Worm (Caenorhabditis elegans) whole organism, L1 larva: Measurements from ENCODE around the gene cutl-5.

Source experiments
- C16A3.4 ChIP-seq: fragments of 150-350 bp; optimal IDR thresholded peaks from 2 replicates; lab custom pipeline; 2014; ENCODE audit warnings: missing biosample characterization, missing genetic modification characterization
- C34B4.2 ChIP-seq: sonication (generic microtip); optimal IDR thresholded peaks from 2 replicates; lab custom pipeline; 2017; ENCODE audit warnings: mild to moderate bottlenecking, missing genetic modification characterization, missing compliant biosample characterization
- F16B12.6 ChIP-seq: fragments of 150-350 bp; optimal IDR thresholded peaks from 2 replicates; lab custom pipeline; 2014; ENCODE audit warnings: missing biosample characterization, missing genetic modification characterization
- alr-1 ChIP-seq: fragments of 200-800 bp; sonication (Bioruptor generic); optimal IDR thresholded peaks from 2 replicates; lab custom pipeline; 2018; ENCODE audit warnings: borderline replicate concordance, mild to moderate bottlenecking, missing genetic modification characterization, missing compliant biosample characterization
- ama-1 ChIP-seq: fragments of 150-350 bp; optimal IDR thresholded peaks from 2 replicates; lab custom pipeline; 2014
- blmp-1 ChIP-seq: fragments of 150-350 bp; optimal IDR thresholded peaks from 2 replicates; lab custom pipeline; 2014; ENCODE audit warnings: missing biosample characterization, missing genetic modification characterization
- ceh-63 ChIP-seq: fragments of 200-800 bp; sonication (Bioruptor generic); optimal IDR thresholded peaks from 2 replicates; lab custom pipeline; 2018; ENCODE audit warnings: mild to moderate bottlenecking, missing genetic modification characterization, missing compliant biosample characterization
- ceh-82 ChIP-seq, 3 experiments: fragments of 150-350 bp in 1 of 3; sonication (generic microtip) in 2 of 3; optimal IDR thresholded peaks; 2 replicates each; lab custom pipeline; 2014 to 2017; ENCODE audit warnings: missing biosample characterization in 3 of 3, missing genetic modification characterization in 3 of 3
- ces-1 ChIP-seq: fragments of 150-350 bp; optimal IDR thresholded peaks from 2 replicates; lab custom pipeline; 2014; ENCODE audit warnings: missing biosample characterization, missing genetic modification reagents, missing genetic modification characterization
- dsc-1 ChIP-seq: sonication (generic microtip); optimal IDR thresholded peaks from 2 replicates; lab custom pipeline; 2016; ENCODE audit warnings: mild to moderate bottlenecking, missing genetic modification characterization, missing compliant biosample characterization
- efl-1 ChIP-seq, 4 experiments: fragments of 150-350 bp; optimal IDR thresholded peaks in 3 of 4; peaks in 1 of 4; 1 replicate in 1 of 4; 2 replicates in 3 of 4; lab custom pipeline; 2014; ENCODE audit warnings: missing biosample characterization in 2 of 4, missing genetic modification characterization in 2 of 4, missing genetic modification reagents in 2 of 4
- efl-3 ChIP-seq: fragments of 200-800 bp; sonication (Bioruptor generic); optimal IDR thresholded peaks from 2 replicates; lab custom pipeline; 2018; ENCODE audit warnings: mild to moderate bottlenecking, missing genetic modification characterization, missing compliant biosample characterization
- elt-2 ChIP-seq: sonication (generic microtip); optimal IDR thresholded peaks from 2 replicates; lab custom pipeline; 2016; ENCODE audit warnings: missing genetic modification characterization, mild to moderate bottlenecking, inconsistent platforms, missing compliant biosample characterization, missing genetic modification reagents
- elt-3 ChIP-seq, 6 experiments: fragments of 150-350 bp in 1 of 6; sonication (generic microtip); optimal IDR thresholded peaks; 2 replicates each; lab custom pipeline; 2017 to 2018; ENCODE audit warnings: missing biosample characterization in 6 of 6, missing genetic modification characterization in 6 of 6, inconsistent platforms in 1 of 6
- fkh-10 ChIP-seq: sonication (generic microtip); optimal IDR thresholded peaks from 2 replicates; lab custom pipeline; 2017; ENCODE audit warnings: missing biosample characterization, missing genetic modification reagents, missing genetic modification characterization
- fkh-8 ChIP-seq: sonication (generic microtip); optimal IDR thresholded peaks from 2 replicates; lab custom pipeline; 2016; ENCODE audit warnings: mild to moderate bottlenecking, missing genetic modification characterization, missing compliant biosample characterization
- fos-1 ChIP-seq: fragments of 150-350 bp; optimal IDR thresholded peaks from 2 replicates; lab custom pipeline; 2014; ENCODE audit warnings: missing biosample characterization, missing genetic modification characterization
- hlh-17 ChIP-seq: fragments of 200-800 bp; sonication (Bioruptor generic); optimal IDR thresholded peaks from 2 replicates; lab custom pipeline; 2018; ENCODE audit warnings: missing genetic modification characterization, mild to moderate bottlenecking, missing compliant biosample characterization, moderate library complexity, borderline replicate concordance
- hpl-2 ChIP-seq: fragments of 150-350 bp; optimal IDR thresholded peaks from 2 replicates; lab custom pipeline; 2014; ENCODE audit warnings: missing biosample characterization, missing genetic modification reagents, missing genetic modification characterization
- isw-1 ChIP-seq: fragments of 200-800 bp; sonication (Bioruptor generic); IDR thresholded peaks from 2 replicates; pipeline ENCODE4 v1.3.6; 2022; ENCODE audit warnings: missing genetic modification characterization, missing compliant biosample characterization
- jun-1 ChIP-seq: fragments of 150-350 bp; optimal IDR thresholded peaks from 2 replicates; lab custom pipeline; 2014; ENCODE audit warnings: missing biosample characterization, missing genetic modification reagents, missing genetic modification characterization
- lin-13 ChIP-seq: fragments of 150-350 bp; optimal IDR thresholded peaks from 2 replicates; lab custom pipeline; 2014; ENCODE audit warnings: missing biosample characterization, missing genetic modification reagents, missing genetic modification characterization
- lin-14 ChIP-seq: fragments of 200-800 bp; sonication (Bioruptor generic); optimal IDR thresholded peaks from 2 replicates; lab custom pipeline; 2018; ENCODE audit warnings: mild to moderate bottlenecking, missing genetic modification characterization, moderate library complexity, missing compliant biosample characterization
- lin-15B ChIP-seq: fragments of 150-350 bp; sonication (generic microtip); optimal IDR thresholded peaks from 3 replicates; lab custom pipeline; 2014; ENCODE audit warnings: missing biosample characterization, missing genetic modification characterization
- lin-35 ChIP-seq, 2 experiments: fragments of 150-350 bp; optimal IDR thresholded peaks; 2 replicates each; lab custom pipeline; 2014; ENCODE audit warnings: missing biosample characterization in 2 of 2, missing genetic modification characterization in 2 of 2, missing genetic modification reagents in 2 of 2
- lir-3 ChIP-seq: sonication (generic microtip); optimal IDR thresholded peaks from 2 replicates; lab custom pipeline; 2016; ENCODE audit warnings: mild to moderate bottlenecking, missing genetic modification characterization, moderate library complexity, missing compliant biosample characterization; ENCODE audit not compliant: poor library complexity
- lsy-2 ChIP-seq, 2 experiments: fragments of 150-350 bp; optimal IDR thresholded peaks; 2 replicates each; lab custom pipeline; 2014; ENCODE audit warnings: missing biosample characterization in 2 of 2, missing genetic modification characterization in 2 of 2
- mdl-1 ChIP-seq, 2 experiments: fragments of 150-350 bp; optimal IDR thresholded peaks; 2 replicates each; lab custom pipeline; 2014 to 2017; ENCODE audit warnings: missing biosample characterization in 2 of 2, missing genetic modification characterization in 2 of 2, inconsistent platforms in 1 of 2
- nhr-11 ChIP-seq: fragments of 150-350 bp; optimal IDR thresholded peaks from 2 replicates; lab custom pipeline; 2014; ENCODE audit warnings: missing biosample characterization, missing genetic modification characterization
- nhr-20 ChIP-seq: sonication (generic microtip); optimal IDR thresholded peaks from 2 replicates; lab custom pipeline; 2016; ENCODE audit warnings: mild to moderate bottlenecking, missing genetic modification characterization, missing compliant biosample characterization
- nhr-28 ChIP-seq: fragments of 150-350 bp; optimal IDR thresholded peaks from 2 replicates; lab custom pipeline; 2014; ENCODE audit warnings: missing biosample characterization, missing genetic modification characterization
- nhr-47 ChIP-seq: sonication (generic microtip); optimal IDR thresholded peaks from 2 replicates; lab custom pipeline; 2016; ENCODE audit warnings: mild to moderate bottlenecking, missing genetic modification characterization, moderate library complexity, missing compliant biosample characterization
- nhr-84 ChIP-seq: sonication (generic microtip); optimal IDR thresholded peaks from 2 replicates; lab custom pipeline; 2017; ENCODE audit warnings: missing biosample characterization, missing genetic modification characterization
- nhr-90 ChIP-seq: sonication (generic microtip); optimal IDR thresholded peaks from 2 replicates; lab custom pipeline; 2016; ENCODE audit warnings: mild to moderate bottlenecking, missing genetic modification characterization, missing compliant biosample characterization; ENCODE audit not compliant: poor library complexity
- pag-3 ChIP-seq: sonication (generic microtip); optimal IDR thresholded peaks from 2 replicates; lab custom pipeline; 2017; ENCODE audit warnings: missing genetic modification characterization, mild to moderate bottlenecking, missing compliant biosample characterization, antibody characterized with exemption, borderline replicate concordance; ENCODE audit not compliant: insufficient read depth
- pax-3 ChIP-seq: fragments of 200-800 bp; sonication (Bioruptor generic); optimal IDR thresholded peaks from 2 replicates; lab custom pipeline; 2018; ENCODE audit warnings: mild to moderate bottlenecking, missing genetic modification characterization, moderate library complexity, missing compliant biosample characterization
- pqm-1 ChIP-seq: sonication (generic microtip); optimal IDR thresholded peaks from 3 replicates; lab custom pipeline; 2017; ENCODE audit warnings: missing biosample characterization, missing genetic modification characterization
- snu-23 ChIP-seq: sonication (generic microtip); optimal IDR thresholded peaks from 2 replicates; lab custom pipeline; 2016; ENCODE audit warnings: missing genetic modification characterization, missing compliant biosample characterization
- sox-4 ChIP-seq: sonication (generic microtip); optimal IDR thresholded peaks from 2 replicates; lab custom pipeline; 2016; ENCODE audit warnings: missing genetic modification characterization, missing compliant biosample characterization
- sup-37 ChIP-seq: fragments of 200-800 bp; sonication (Bioruptor generic); optimal IDR thresholded peaks from 2 replicates; lab custom pipeline; 2018; ENCODE audit warnings: mild to moderate bottlenecking, missing genetic modification characterization, missing compliant biosample characterization
- swsn-7 ChIP-seq: sonication (generic microtip); optimal IDR thresholded peaks from 2 replicates; lab custom pipeline; 2016; ENCODE audit warnings: missing genetic modification characterization, missing compliant biosample characterization
- tbx-2 ChIP-seq: sonication (generic microtip); optimal IDR thresholded peaks from 2 replicates; lab custom pipeline; 2016; ENCODE audit warnings: missing genetic modification characterization, missing compliant biosample characterization
- unc-86 ChIP-seq: sonication (generic microtip); optimal IDR thresholded peaks from 2 replicates; lab custom pipeline; 2016; ENCODE audit warnings: missing genetic modification characterization, missing compliant biosample characterization
- vab-15 ChIP-seq: sonication (generic microtip); optimal IDR thresholded peaks from 2 replicates; lab custom pipeline; 2017; ENCODE audit warnings: missing genotype, mild to moderate bottlenecking, missing genetic modification characterization, missing compliant biosample characterization
- xbp-1 ChIP-seq: sonication (generic microtip); optimal IDR thresholded peaks from 2 replicates; lab custom pipeline; 2016; ENCODE audit warnings: missing genetic modification characterization, missing compliant biosample characterization
- ztf-11 ChIP-seq, 2 experiments: sonication (generic microtip); optimal IDR thresholded peaks; 2 replicates each; lab custom pipeline; 2016 to 2017; ENCODE audit warnings: missing genetic modification characterization in 2 of 2, missing biosample characterization in 1 of 2, missing compliant biosample characterization in 1 of 2

The cutl-5 gene

DNA sequence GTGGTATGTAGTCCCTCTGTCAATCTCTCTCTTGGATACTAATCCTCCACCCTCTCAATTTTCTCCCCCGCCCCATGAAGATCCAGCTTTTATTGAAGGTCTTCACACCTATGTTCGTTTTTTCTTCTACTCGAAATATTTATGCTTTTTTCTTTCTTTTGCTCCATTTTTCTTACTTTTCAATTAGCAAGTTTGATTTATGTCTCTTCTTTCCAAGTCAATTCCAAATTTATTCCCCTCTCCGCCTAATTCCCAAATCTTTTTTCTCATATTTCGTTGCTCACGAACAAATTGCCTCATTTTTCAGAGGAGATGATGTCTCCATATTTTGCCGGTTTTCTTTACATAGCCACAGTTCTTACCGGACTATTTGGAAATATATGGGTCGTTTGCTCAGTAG lies 28.6 kb upstream of the cutl-5 start, which contains the start of gene npr-31:
Gene npr-31, plus strand, starts transcription at position 301 of the 400 bp plus-strand sequence.
- TF ChIP-seq nhr-84 (no peak), mdl-1 (tag; optimal IDR thresholded peaks at IDR 0.05; lab: Kevin White, UChicago) (no peak), blmp-1 (tag; lab: Kevin White, UChicago) (no peak), xbp-1 (no peak), pqm-1 (tag; lab: Kevin White, UChicago) (no peak), nhr-90 (no peak), lir-3 (no peak), vab-15 (no peak)
- TF ChIP-seq, all 84 proteins: peak for 0

DNA sequence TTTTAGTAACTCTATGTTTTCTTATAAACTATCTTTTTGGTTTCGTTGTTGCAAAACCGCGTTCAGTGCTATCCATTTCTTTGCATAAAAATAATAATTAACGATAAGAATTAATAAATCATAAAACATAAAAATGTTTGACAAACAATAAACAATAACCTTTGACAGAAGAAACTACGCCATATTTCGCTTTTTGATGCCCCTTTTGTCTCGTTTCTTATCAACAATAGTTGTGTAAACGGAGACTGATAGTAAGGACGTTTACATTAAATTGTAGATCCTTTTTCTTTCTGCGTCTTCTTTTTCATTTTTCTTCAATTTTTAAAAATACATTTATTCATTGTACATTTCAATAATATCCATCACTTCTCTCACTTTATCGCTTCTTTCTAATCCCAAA lies 23.4 kb upstream of the cutl-5 start:
- TF ChIP-seq C16A3.4 (no peak), efl-1 (optimal IDR thresholded peaks at IDR 0.05; lab: Kevin White, UChicago) (no peak), efl-1 (GFP tag; optimal IDR thresholded peaks at IDR 0.05 in 1 of 2; lab: Kevin White, UChicago) (no peak), mdl-1 (tag; optimal IDR thresholded peaks at IDR 0.05; lab: Kevin White, UChicago) (no peak), ztf-11 (tag; optimal IDR thresholded peaks at IDR 0.05; lab: Kevin White, UChicago) (no peak), dsc-1 (tag; lab: Kevin White, UChicago) (no peak), jun-1 (tag; lab: Kevin White, UChicago) (no peak), lin-35 (GFP tag; optimal IDR thresholded peaks at IDR 0.05; lab: Kevin White, UChicago) (peak in 1 of 2 experiments; percentile 30), nhr-84 (no peak), lin-13 (no peak), nhr-20 (tag; lab: Kevin White, UChicago) (peak; percentile 24), elt-3 (tag; optimal IDR thresholded peaks at IDR 0.05; lab: Kevin White, UChicago) (peak in 1 of 6 experiments; percentile 1), alr-1 (tag; lab: Kevin White, UChicago) (no peak), nhr-90 (peak; percentile 30), efl-3 (no peak), elt-2 (tag; lab: Kevin White, UChicago) (peak; percentile 72), hlh-17 (GFP tag; lab: Kevin White, UChicago) (no peak)

DNA sequence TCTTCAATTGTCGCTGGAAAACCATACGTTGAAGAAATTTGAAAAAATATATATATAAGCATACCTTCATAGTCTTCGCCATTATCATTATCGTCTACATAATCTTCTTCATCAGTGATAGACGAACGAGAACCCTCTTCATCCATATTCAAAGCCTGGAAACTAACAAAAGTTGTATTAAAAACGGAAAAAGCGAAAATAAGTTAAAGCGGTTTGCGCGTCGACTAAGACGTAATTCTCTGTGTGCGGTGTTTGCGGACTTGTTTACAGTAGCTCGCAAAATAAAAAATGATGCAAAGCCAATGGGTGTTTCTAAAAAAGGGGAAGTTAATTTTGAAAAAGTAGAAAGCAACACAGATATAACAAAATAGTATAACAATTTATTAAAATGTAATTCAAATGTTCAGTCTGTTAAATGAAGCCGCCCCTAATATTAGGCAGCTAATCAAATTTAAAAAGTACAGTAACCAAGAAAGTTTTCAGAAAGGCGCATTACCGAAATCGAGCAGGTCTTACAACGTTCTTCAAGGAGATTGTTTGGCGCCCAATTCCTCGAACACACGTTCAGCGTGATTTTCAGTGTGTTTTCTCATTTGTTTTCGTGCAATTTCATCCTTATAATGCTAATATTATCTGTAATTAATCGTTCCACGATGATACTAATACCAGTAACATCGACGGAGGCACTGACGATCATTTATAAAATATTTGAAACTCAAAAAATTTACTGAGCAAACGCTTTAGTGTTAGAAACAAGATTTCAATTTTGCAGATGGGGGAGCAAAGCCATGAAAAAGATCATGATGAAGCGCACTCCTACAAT lies 16.4 kb upstream of the cutl-5 start, which contains the start of the genes T07F8.4 and gld-3:
Gene T07F8.4, minus strand, starts transcription at position 162 of the 823 bp plus-strand sequence.
Gene gld-3, plus strand, starts transcription at position 773 of the 823 bp plus-strand sequence.
- TF ChIP-seq efl-3 (no peak), efl-1 (optimal IDR thresholded peaks at IDR 0.05; lab: Kevin White, UChicago) (peak; percentile 39 to 43), efl-1 (GFP tag; optimal IDR thresholded peaks at IDR 0.05 in 1 of 2; lab: Kevin White, UChicago) (peak; percentile 50 to 55), ceh-63 (no peak), snu-23 (no peak), ces-1 (GFP tag; lab: Kevin White, UChicago) (no peak), nhr-11 (tag; lab: Kevin White, UChicago) (no peak), lin-15B (tag; lab: Kevin White, UChicago) (no peak), sox-4 (tag; lab: Kevin White, UChicago) (no peak), unc-86 (tag; lab: Kevin White, UChicago) (no peak), vab-15 (no peak), pag-3 (no peak), lin-35 (GFP tag; optimal IDR thresholded peaks at IDR 0.05; lab: Kevin White, UChicago) (peak; percentile 44 to 62), ceh-82 (tag; optimal IDR thresholded peaks at IDR 0.05; lab: Kevin White, UChicago) (no peak), ama-1 (lab: Kevin White, UChicago) (no peak), fkh-10 (no peak), lin-14 (GFP tag; lab: Kevin White, UChicago) (no peak), F16B12.6 (tag; lab: Kevin White, UChicago) (peak; percentile 81), mdl-1 (tag; optimal IDR thresholded peaks at IDR 0.05; lab: Kevin White, UChicago) (no peak), sup-37 (GFP tag; lab: Kevin White, UChicago) (no peak), tbx-2 (tag; lab: Kevin White, UChicago) (no peak), nhr-28 (tag; lab: Kevin White, UChicago) (no peak), lir-3 (no peak), lsy-2 (tag; optimal IDR thresholded peaks at IDR 0.05; lab: Kevin White, UChicago) (peak; percentile 84 to 97), pax-3 (no peak), swsn-7 (tag; lab: Kevin White, UChicago) (no peak), nhr-47 (tag; lab: Kevin White, UChicago) (no peak), C34B4.2 (tag; lab: Kevin White, UChicago) (no peak), C16A3.4 (peak; percentile 47), fkh-8 (tag; lab: Kevin White, UChicago) (no peak), fos-1 (tag; lab: Kevin White, UChicago) (no peak), isw-1 (no peak), hpl-2 (GFP tag; lab: Kevin White, UChicago) (no peak)
